Fruit fly (Drosophila melanogaster) whole organism, embryonic: Measurements from ENCODE around the gene Pif1A.

ENCODE experiments used
- B-H1 ChIP-seq: fragments of 200-800 bp; sonication (Bioruptor generic); IDR thresholded peaks from 3 replicates; pipeline ENCODE4 v1.3.6; 2022; ENCODE audit warnings: missing biosample characterization, missing genetic modification characterization
- B-H2 ChIP-seq: fragments of 200-800 bp; sonication (Bioruptor generic); optimal IDR thresholded peaks from 2 replicates; lab custom pipeline; 2018; ENCODE audit warnings: missing biosample characterization, mild to moderate bottlenecking, missing genetic modification characterization
- C15 ChIP-seq: fragments of 200-800 bp; sonication (Bioruptor generic); IDR thresholded peaks from 3 replicates; pipeline ENCODE4 v1.3.6; 2022; ENCODE audit warnings: missing biosample characterization, missing genetic modification characterization
- CG10147 ChIP-seq: fragments of 200-800 bp; sonication (Bioruptor generic); optimal IDR thresholded peaks from 2 replicates; lab custom pipeline; 2019; ENCODE audit warnings: missing biosample characterization, mild to moderate bottlenecking, missing genetic modification characterization, moderate library complexity
- CG10209 ChIP-seq: fragments of 200-800 bp; sonication (Bioruptor generic); optimal IDR thresholded peaks from 3 replicates; lab custom pipeline; 2017; ENCODE audit warnings: missing biosample characterization, mild to moderate bottlenecking, missing genetic modification characterization, missing genetic modification reagents
- CG10543 ChIP-seq: fragments of 200-800 bp; sonication (Bioruptor generic); optimal IDR thresholded peaks from 3 replicates; lab custom pipeline; 2017; ENCODE audit warnings: missing biosample characterization, mild to moderate bottlenecking, missing genetic modification characterization, moderate library complexity
- CG1233 ChIP-seq: fragments of 200-800 bp; sonication (Bioruptor generic); optimal IDR thresholded peaks from 4 replicates; lab custom pipeline; 2018; ENCODE audit warnings: missing biosample characterization, mild to moderate bottlenecking, missing genetic modification characterization
- CG12769 ChIP-seq: fragments of 200-800 bp; sonication (Bioruptor generic); optimal IDR thresholded peaks from 2 replicates; lab custom pipeline; 2019; ENCODE audit warnings: missing biosample characterization, mild to moderate bottlenecking, missing genetic modification characterization, moderate library complexity
- CG13894 ChIP-seq: fragments of 200-800 bp; sonication (Bioruptor generic); optimal IDR thresholded peaks from 3 replicates; lab custom pipeline; 2018; ENCODE audit warnings: missing biosample characterization, mild to moderate bottlenecking, missing genetic modification characterization, moderate library complexity
- CG15514 ChIP-seq: fragments of 200-800 bp; sonication (Bioruptor generic); optimal IDR thresholded peaks from 3 replicates; lab custom pipeline; 2017; ENCODE audit warnings: missing biosample characterization, missing genetic modification characterization, mild to moderate bottlenecking, moderate library complexity, missing genetic modification reagents
- CG18599 ChIP-seq: fragments of 200-800 bp; sonication (Bioruptor generic); optimal IDR thresholded peaks from 3 replicates; lab custom pipeline; 2017; ENCODE audit warnings: missing biosample characterization, missing genetic modification characterization, mild to moderate bottlenecking, moderate library complexity, missing genetic modification reagents
- CG2678 ChIP-seq: fragments of 200-800 bp; sonication (Bioruptor generic); optimal IDR thresholded peaks from 3 replicates; lab custom pipeline; 2019; ENCODE audit warnings: missing biosample characterization, mild to moderate bottlenecking, missing genetic modification characterization, moderate library complexity
- CG33213 ChIP-seq: fragments of 200-800 bp; sonication (Bioruptor generic); optimal IDR thresholded peaks from 3 replicates; lab custom pipeline; 2016; ENCODE audit warnings: missing biosample characterization, missing genetic modification characterization
- CG34376 ChIP-seq: fragments of 200-800 bp; sonication (Bioruptor generic); optimal IDR thresholded peaks from 2 replicates; lab custom pipeline; 2018; ENCODE audit warnings: missing biosample characterization, mild to moderate bottlenecking, missing genetic modification characterization
- CG8290 ChIP-seq, 3 experiments: fragments of 200-800 bp; sonication (Bioruptor generic); optimal IDR thresholded peaks; 2 replicates each; lab custom pipeline; 2016 to 2019; ENCODE audit warnings: missing biosample characterization in 3 of 3, missing genetic modification characterization in 3 of 3, mild to moderate bottlenecking in 2 of 3, moderate library complexity in 1 of 3
- Dbx ChIP-seq: fragments of 200-800 bp; sonication (Bioruptor generic); IDR thresholded peaks from 3 replicates; pipeline ENCODE4 v1.3.6; 2022; ENCODE audit warnings: missing biosample characterization, missing genetic modification characterization
- Dll ChIP-seq: fragments of 200-800 bp; sonication (Bioruptor generic); IDR thresholded peaks from 4 replicates; pipeline ENCODE4 v1.3.6; 2022; ENCODE audit warnings: missing biosample characterization, missing genetic modification characterization; ENCODE audit not compliant: partially characterized antibody
- Fer1 ChIP-seq: fragments of 200-800 bp; sonication (Bioruptor generic); optimal IDR thresholded peaks from 2 replicates; lab custom pipeline; 2017; ENCODE audit warnings: missing biosample characterization, mild to moderate bottlenecking, missing genetic modification characterization
- Fer2 ChIP-seq: fragments of 200-800 bp; sonication (Bioruptor generic); optimal IDR thresholded peaks from 2 replicates; lab custom pipeline; 2018; ENCODE audit warnings: missing biosample characterization, mild to moderate bottlenecking, missing genetic modification characterization, moderate library complexity
- Hmr ChIP-seq: fragments of 200-800 bp; sonication (Bioruptor generic); optimal IDR thresholded peaks from 3 replicates; lab custom pipeline; 2017; ENCODE audit warnings: mild to moderate bottlenecking, missing biosample characterization, missing genetic modification reagents, missing genetic modification characterization
- MBD-R2 ChIP-seq: fragments of 200-800 bp; sonication (Bioruptor generic); IDR thresholded peaks from 2 replicates; pipeline ENCODE4 v1.3.6; 2022; ENCODE audit warnings: missing biosample characterization, missing genetic modification characterization
- Med ChIP-seq: fragments of 200-800 bp; sonication (Bioruptor generic); peaks from one replicate; lab custom pipeline; 2016; ENCODE audit warnings: missing biosample characterization, missing genetic modification characterization, mild to moderate bottlenecking, inconsistent platforms, moderate library complexity
- Side ChIP-seq: fragments of 200-800 bp; sonication (Bioruptor generic); optimal IDR thresholded peaks from 2 replicates; lab custom pipeline; 2016; ENCODE audit warnings: missing biosample characterization, missing genetic modification characterization
- Stat92E ChIP-seq, 3 experiments: fragments of >200 bp in 2 of 3; fragments of 200-800 bp in 1 of 3; sonication (Bioruptor generic) in 1 of 3; optimal IDR thresholded peaks; 2 replicates each; lab custom pipeline; 2017 to 2019; ENCODE audit warnings: missing biosample characterization in 3 of 3, missing genetic modification characterization in 3 of 3, mild to moderate bottlenecking in 1 of 3, moderate library complexity in 1 of 3
- caup ChIP-seq: fragments of 200-800 bp; sonication (Bioruptor generic); optimal IDR thresholded peaks from 3 replicates; lab custom pipeline; 2017; ENCODE audit warnings: missing biosample characterization, mild to moderate bottlenecking, missing genetic modification characterization, moderate library complexity; ENCODE audit not compliant: severe bottlenecking
- chinmo ChIP-seq: fragments of 200-800 bp; sonication (Bioruptor generic); IDR thresholded peaks from 4 replicates; pipeline ENCODE4 v1.3.6; 2022; ENCODE audit warnings: missing biosample characterization, missing genetic modification characterization; ENCODE audit not compliant: partially characterized antibody
- corto ChIP-seq: fragments of 200-800 bp; sonication (Bioruptor generic); optimal IDR thresholded peaks from 2 replicates; lab custom pipeline; 2016; ENCODE audit warnings: missing biosample characterization, mild to moderate bottlenecking, missing genetic modification characterization, moderate library complexity
- crol ChIP-seq: fragments of 200-800 bp; sonication (Bioruptor generic); IDR thresholded peaks from 2 replicates; pipeline ENCODE4 v1.3.6; 2022; ENCODE audit warnings: missing biosample characterization, missing genetic modification characterization
- da ChIP-seq: fragments of 200-800 bp; sonication (Bioruptor generic); optimal IDR thresholded peaks from 2 replicates; lab custom pipeline; 2016; ENCODE audit warnings: missing biosample characterization, missing genetic modification characterization
- exex ChIP-seq: fragments of 200-800 bp; sonication (Bioruptor generic); optimal IDR thresholded peaks from 4 replicates; lab custom pipeline; 2018; ENCODE audit warnings: missing biosample characterization, mild to moderate bottlenecking, missing genetic modification characterization, moderate library complexity
- gro ChIP-seq: fragments of 200-800 bp; sonication (Bioruptor generic); optimal IDR thresholded peaks from 2 replicates; lab custom pipeline; 2016; ENCODE audit warnings: missing biosample characterization, missing genetic modification characterization
- hkb ChIP-seq, 2 experiments: fragments of 200-800 bp in 1 of 2; fragments of >200 bp in 1 of 2; sonication (Bioruptor generic) in 1 of 2; IDR thresholded peaks in 1 of 2; optimal IDR thresholded peaks in 1 of 2; 2 replicates each; pipeline versions ENCODE4 v1.3.6 to Lab custom; 2017 to 2022; ENCODE audit warnings: missing biosample characterization in 1 of 2, missing genetic modification characterization in 1 of 2
- jigr1 ChIP-seq: fragments of 200-800 bp; sonication (Bioruptor generic); IDR thresholded peaks from 3 replicates; pipeline ENCODE4 v1.3.6; 2022; ENCODE audit warnings: missing biosample characterization, missing genetic modification characterization
- kah ChIP-seq: fragments of 200-800 bp; sonication (Bioruptor generic); optimal IDR thresholded peaks from 2 replicates; lab custom pipeline; 2018; ENCODE audit warnings: missing biosample characterization, mild to moderate bottlenecking, missing genetic modification characterization
- rib ChIP-seq: fragments of 200-800 bp; sonication (Bioruptor generic); IDR thresholded peaks from 2 replicates; pipeline ENCODE4 v1.3.6; 2022; ENCODE audit warnings: missing biosample characterization, missing genetic modification characterization
- sens ChIP-seq: fragments of 200-800 bp; sonication (Bioruptor generic); peaks from one replicate; lab custom pipeline; 2016; ENCODE audit warnings: missing biosample characterization, missing genetic modification characterization
- sob ChIP-seq: fragments of 200-800 bp; sonication (Bioruptor generic); IDR thresholded peaks from 2 replicates; pipeline ENCODE4 v1.3.6; 2022; ENCODE audit warnings: missing biosample characterization, missing genetic modification characterization
- sug ChIP-seq: fragments of 200-800 bp; optimal IDR thresholded peaks from 2 replicates; lab custom pipeline; 2019; ENCODE audit warnings: missing biosample characterization, mild to moderate bottlenecking, missing genetic modification characterization, moderate library complexity
- twi ChIP-seq: fragments of 200-800 bp; optimal IDR thresholded peaks from 2 replicates; lab custom pipeline; 2019; ENCODE audit warnings: missing biosample characterization, mild to moderate bottlenecking, missing genetic modification characterization, moderate library complexity

The Pif1A gene

DNA sequence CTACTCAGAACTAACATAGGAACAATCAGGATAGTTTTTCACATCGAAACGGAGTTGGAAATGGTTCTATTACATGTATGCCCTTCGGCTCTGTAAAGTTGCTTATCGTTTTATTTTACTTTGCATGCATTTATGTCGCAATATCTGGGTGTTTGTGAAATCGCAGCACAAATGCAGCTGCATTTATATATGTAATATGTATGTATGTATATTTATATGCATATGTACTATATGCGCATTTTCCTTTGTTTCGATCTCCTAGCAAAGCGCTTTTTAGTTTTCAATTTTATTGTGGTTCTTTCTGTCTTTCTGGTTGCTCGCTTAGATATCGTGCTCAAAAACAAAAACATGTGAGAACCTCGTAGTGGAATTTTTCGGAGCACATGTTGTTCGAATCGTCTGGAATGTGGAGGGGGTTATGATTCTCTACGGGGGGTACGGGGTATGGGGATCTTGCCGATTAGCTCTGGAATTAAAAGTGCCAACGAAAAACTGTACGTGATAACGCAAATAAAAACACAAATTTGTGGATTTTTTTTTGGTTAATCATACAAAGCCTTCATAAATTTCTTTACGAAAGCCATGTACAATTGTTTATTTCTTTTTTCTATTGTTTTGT is 13.2 kb upstream of the Pif1A start (continued):
- peak; percentile 18 for TF ChIP-seq CG1233
- peak; percentile 34; the same call in 1 of the 2 replicates for TF ChIP-seq rib (GFP tag; lab: Robert Waterston, UW)
- peak; percentile 32 for TF ChIP-seq CG10147
- TF ChIP-seq caup (GFP tag; lab: Kevin White, UChicago), result peak; percentile 12
- peak; percentile 92 for TF ChIP-seq sug (tag; lab: Kevin White, UChicago)
- peak; percentile 89 for TF ChIP-seq crol (GFP tag; lab: Robert Waterston, UW)
- TF ChIP-seq hkb (optimal IDR thresholded peaks at IDR 0.05; lab: Kevin White, UChicago), result no peak
- peak; percentile 49; the same call in 1 of the 2 replicates for TF ChIP-seq hkb (GFP tag; IDR thresholded peaks at IDR 0.05; lab: Robert Waterston, UW)
- TF ChIP-seq CG8290 (GFP tag; optimal IDR thresholded peaks at IDR 0.05; lab: Kevin White, UChicago), result no peak
- peak in 1 of 2 experiments; percentile 37 for TF ChIP-seq CG8290 (tag; optimal IDR thresholded peaks at IDR 0.05; lab: Kevin White, UChicago)
- TF ChIP-seq Dbx, result 0 out of 3 replicates have a peak, but pooled peaks have one; percentile 46
- TF ChIP-seq Dll, result no peak
- TF ChIP-seq CG10209 (GFP tag; lab: Kevin White, UChicago), result no peak
- TF ChIP-seq Stat92E (GFP tag; optimal IDR thresholded peaks at IDR 0.05; lab: Kevin White, UChicago), result peak in 1 of 3 experiments; percentile 32
- TF ChIP-seq MBD-R2, result no peak
- TF ChIP-seq sob, result no peak
- peak; percentile 8 for TF ChIP-seq sens (GFP tag; lab: Kevin White, UChicago)
- TF ChIP-seq kah, result no peak
- TF ChIP-seq CG33213 (GFP tag; lab: Kevin White, UChicago), result no peak
- TF ChIP-seq Fer1 (GFP tag; lab: Kevin White, UChicago), result peak; percentile 36
- TF ChIP-seq twi, result peak; percentile 82
- TF ChIP-seq Hmr (GFP tag; lab: Kevin White, UChicago), result peak; percentile 12
- peak; percentile 63 for TF ChIP-seq exex (tag; lab: Kevin White, UChicago)
- TF ChIP-seq CG18599, result peak; percentile 48
- peak; percentile 51 for TF ChIP-seq B-H2 (GFP tag; lab: Kevin White, UChicago)
- 0 out of 4 replicates have a peak, but pooled peaks have one; percentile 4 for TF ChIP-seq chinmo (GFP tag; lab: Robert Waterston, UW)
- no peak for TF ChIP-seq jigr1 (GFP tag; lab: Robert Waterston, UW)
- TF ChIP-seq CG12769 (tag; lab: Kevin White, UChicago), result peak; percentile 64

DNA sequence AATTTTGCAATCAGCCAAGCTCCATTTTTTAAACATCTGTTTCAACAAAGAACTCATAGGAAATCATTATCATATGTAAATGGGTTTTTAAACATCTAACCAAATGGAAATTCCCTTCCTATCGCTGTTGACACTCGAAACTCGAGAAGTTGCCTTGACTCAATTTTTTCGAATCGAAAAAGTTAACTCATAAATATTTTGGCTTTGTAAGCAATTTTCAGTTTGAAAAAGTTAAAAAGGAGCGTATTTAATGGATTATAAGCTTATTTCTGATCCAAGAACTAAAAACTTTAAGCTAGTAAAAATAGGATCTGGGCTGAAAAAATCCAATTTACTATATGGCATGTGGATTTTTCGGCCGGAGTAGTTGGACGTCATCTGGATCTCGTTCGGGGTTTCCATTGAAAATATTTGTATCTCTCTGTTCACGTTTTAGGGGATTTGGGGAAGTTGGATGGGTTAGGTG is 12.2 kb upstream of the Pif1A start, which contains the start of gene CG9837:
Gene CG9837 (minus strand): TSS at position 416 of the 466 bp plus-strand sequence.
- TF ChIP-seq gro (GFP tag; lab: Kevin White, UChicago) (peak; percentile 9), B-H1 (GFP tag; lab: Robert Waterston, UW) (0 out of 3 replicates have a peak, but pooled peaks have one; percentile 3), twi (peak; percentile 15), CG13894 (tag; lab: Kevin White, UChicago) (peak; percentile 46), da (GFP tag; lab: Kevin White, UChicago) (no peak), corto (GFP tag; lab: Kevin White, UChicago) (no peak), Med (GFP tag; lab: Kevin White, UChicago) (peak; percentile 34), CG2678 (peak; percentile 55), CG10543 (GFP tag; lab: Kevin White, UChicago) (peak; percentile 8), Fer2 (tag; lab: Kevin White, UChicago) (peak; percentile 18), Side (GFP tag; lab: Kevin White, UChicago) (peak; percentile 8), CG34376 (peak; percentile 30), C15 (GFP tag; lab: Robert Waterston, UW) (no peak), sug (tag; lab: Kevin White, UChicago) (peak; percentile 8), CG15514 (GFP tag; lab: Kevin White, UChicago) (peak; percentile 3)
